Worm (Caenorhabditis elegans) whole organism, L2 larva: ENCODE results near the gene nsph-3.2.

Experiments used
- R02D3.7 ChIP-seq: fragments of 150-350 bp; optimal IDR thresholded peaks from 2 replicates; lab custom pipeline; 2014; ENCODE audit warnings: missing biosample characterization, missing genetic modification characterization
- ama-1 ChIP-seq: fragments of 150-350 bp; optimal IDR thresholded peaks from 2 replicates; lab custom pipeline; 2018; ENCODE audit warnings: inconsistent platforms
- elt-3 ChIP-seq: sonication (generic microtip); optimal IDR thresholded peaks from 2 replicates; lab custom pipeline; 2017; ENCODE audit warnings: missing biosample characterization, missing genetic modification characterization
- nhr-11 ChIP-seq: fragments of 150-350 bp; optimal IDR thresholded peaks from 2 replicates; lab custom pipeline; 2014; ENCODE audit warnings: missing biosample characterization, missing genetic modification characterization
- nhr-237 ChIP-seq: fragments of 150-350 bp; optimal IDR thresholded peaks from 2 replicates; lab custom pipeline; 2014; ENCODE audit warnings: missing biosample characterization, missing genetic modification characterization
- ztf-11 ChIP-seq: sonication (generic microtip); optimal IDR thresholded peaks from 2 replicates; lab custom pipeline; 2017; ENCODE audit warnings: missing biosample characterization, missing genetic modification characterization

ce11 chrIV:10161706-10162105, 49.0 kb downstream of the nsph-3.2 start, which contains the start of gene pps-1:
- TF ChIP-seq ztf-11 (tag; lab: Kevin White, UChicago) (no peak), elt-3 (tag; lab: Kevin White, UChicago) (no peak), nhr-237 (no peak), ama-1 (lab: Kevin White, UChicago) (no peak), R02D3.7 (no peak), nhr-11 (tag; lab: Kevin White, UChicago) (no peak)
